Worm (Caenorhabditis elegans): ENCODE results near the gene Y17G9B.8.

ce11 chrIV:4745422-4745821, 13.2 kb downstream of the Y17G9B.8 start, which contains the start of gene timm-17B.1:
- no peak for TF ChIP-seq nhr-48 (tag; optimal IDR thresholded peaks at IDR 0.05)
- TF ChIP-seq nhr-42 (GFP tag; IDR thresholded peaks at IDR 0.05), result no peak
- no peak for TF ChIP-seq F44E2.7 (GFP tag; IDR thresholded peaks at IDR 0.05)
- no peak for TF ChIP-seq dmd-9 (GFP tag; IDR thresholded peaks at IDR 0.05)
- TF ChIP-seq lsy-2 (tag; optimal IDR thresholded peaks at IDR 0.05), result peak; percentile 52 to 96
- no peak for TF ChIP-seq F49E8.2 (tag; optimal IDR thresholded peaks at IDR 0.05; ENCODE audit: borderline replicate concordance)
- TF ChIP-seq ceh-28 (tag; optimal IDR thresholded peaks at IDR 0.05), result no peak
- no peak for TF ChIP-seq arid-1 (GFP tag; conservative IDR thresholded peaks at IDR 0.05)
- TF ChIP-seq lin-39 (tag; optimal IDR thresholded peaks at IDR 0.05), result no peak
- peak; percentile 78 for TF ChIP-seq dpl-1 (GFP tag; optimal IDR thresholded peaks at IDR 0.05)
- TF ChIP-seq unc-130 (GFP tag; optimal IDR thresholded peaks at IDR 0.05), result no peak
- TF ChIP-seq nhr-76 (tag; optimal IDR thresholded peaks at IDR 0.05), result no peak
- TF ChIP-seq ama-1 (optimal IDR thresholded peaks at IDR 0.05), result no peak

Data from whole organism, L4 larva.